Fruit fly (Drosophila melanogaster): ENCODE results near the gene CG6908.

Gene CG6908

dm6 chr3R:11656614-11657216 lies 33.1 kb downstream of the CG6908 start (continued):
- no peak for TF ChIP-seq usp (GFP tag; optimal IDR thresholded peaks at IDR 0.05)

dm6 chr3R:11655873-11656374 lies 33.9 kb downstream of the CG6908 start, which contains the start of gene CG42327:
Gene CG42327, plus strand, starts transcription at chr3R:11656149.
- no peak for TF ChIP-seq CG1832 (GFP tag; optimal IDR thresholded peaks at IDR 0.05)
- TF ChIP-seq CG11723 (GFP tag; optimal IDR thresholded peaks at IDR 0.05): peak; percentile 86
- no peak for TF ChIP-seq zen2 (GFP tag; IDR thresholded peaks at IDR 0.05; ENCODE audit: partially characterized antibody)
- peak; percentile 83 for TF ChIP-seq CG4854 (GFP tag; optimal IDR thresholded peaks at IDR 0.05)
- peak; percentile 86 for TF ChIP-seq MTF-1 (GFP tag; optimal IDR thresholded peaks at IDR 0.05; ENCODE audit: borderline replicate concordance)
- TF ChIP-seq scrt (GFP tag; optimal IDR thresholded peaks at IDR 0.05): peak; percentile 86
- TF ChIP-seq Camta (GFP tag; optimal IDR thresholded peaks at IDR 0.05): peak; percentile 87
- TF ChIP-seq Ets97D (GFP tag; optimal IDR thresholded peaks at IDR 0.05): peak; percentile 45
- peak; percentile 79 for TF ChIP-seq shn (GFP tag; optimal IDR thresholded peaks at IDR 0.05)
- peak; percentile 95 for TF ChIP-seq so (GFP tag; IDR thresholded peaks at IDR 0.05)
- TF ChIP-seq grau (tag; optimal IDR thresholded peaks at IDR 0.05): peak; percentile 91
- peak; percentile 89 for TF ChIP-seq Dek (tag; optimal IDR thresholded peaks at IDR 0.05)
- TF ChIP-seq CG12391 (tag; optimal IDR thresholded peaks at IDR 0.05): peak; percentile 98
- peak; percentile 96 for TF ChIP-seq lab (GFP tag; optimal IDR thresholded peaks at IDR 0.05)
- TF ChIP-seq Gsc (GFP tag; IDR thresholded peaks at IDR 0.05): peak; percentile 67
- TF ChIP-seq CG17186 (GFP tag; optimal IDR thresholded peaks at IDR 0.05): peak; percentile 78
- peak; percentile 86 for TF ChIP-seq her (GFP tag; optimal IDR thresholded peaks at IDR 0.05)
- TF ChIP-seq Mes4 (GFP tag; optimal IDR thresholded peaks at IDR 0.05): peak; percentile 81
- TF ChIP-seq NK7.1 (GFP tag; optimal IDR thresholded peaks at IDR 0.05): peak; percentile 64
- peak; percentile 91 for TF ChIP-seq Atf6 (GFP tag; IDR thresholded peaks at IDR 0.05)
- peak; percentile 93 for TF ChIP-seq lbe (GFP tag; optimal IDR thresholded peaks at IDR 0.05)
- peak; percentile 10 for TF ChIP-seq da (GFP tag; optimal IDR thresholded peaks at IDR 0.05)
- TF ChIP-seq nerfin-2 (GFP tag; IDR thresholded peaks at IDR 0.05; ENCODE audit: partially characterized antibody): peak; percentile 66
- no peak for TF ChIP-seq BEAF-32 (GFP tag; optimal IDR thresholded peaks at IDR 0.05)
- no peak for TF ChIP-seq mld (GFP tag; IDR thresholded peaks at IDR 0.05; ENCODE audit: partially characterized antibody)
- peak; percentile 91 for TF ChIP-seq Vsx1 (GFP tag; optimal IDR thresholded peaks at IDR 0.05)
- TF ChIP-seq MBD-R2 (GFP tag; IDR thresholded peaks at IDR 0.05): peak; percentile 67
- peak; percentile 90 for TF ChIP-seq Rfx (GFP tag; IDR thresholded peaks at IDR 0.05)
- TF ChIP-seq CG17612 (GFP tag; IDR thresholded peaks at IDR 0.05): peak; percentile 78
- TF ChIP-seq CG33557 (GFP tag; optimal IDR thresholded peaks at IDR 0.05): peak; percentile 73
- peak; percentile 64 for TF ChIP-seq sna (GFP tag; IDR thresholded peaks at IDR 0.05; ENCODE audit: partially characterized antibody)
- no peak for TF ChIP-seq Dref (GFP tag; IDR thresholded peaks at IDR 0.05)
- TF ChIP-seq prd (optimal IDR thresholded peaks at IDR 0.05): no peak
- peak; percentile 96 for TF ChIP-seq prd (GFP tag; IDR thresholded peaks at IDR 0.05)
- peak; percentile 77 for TF ChIP-seq pho (GFP tag; optimal IDR thresholded peaks at IDR 0.05)
- peak; percentile 94 for TF ChIP-seq salm (tag; optimal IDR thresholded peaks at IDR 0.05)
- TF ChIP-seq CG4730 (GFP tag; IDR thresholded peaks at IDR 0.05): peak; percentile 93
- TF ChIP-seq Dad (GFP tag; optimal IDR thresholded peaks at IDR 0.05): peak; percentile 79
- TF ChIP-seq CG3726 (GFP tag; IDR thresholded peaks at IDR 0.05): peak; percentile 93
- peak; percentile 93 for TF ChIP-seq HHEX (GFP tag; optimal IDR thresholded peaks at IDR 0.05)
- peak; percentile 90 for TF ChIP-seq Meics (GFP tag; optimal IDR thresholded peaks at IDR 0.05)
- TF ChIP-seq Ets65A (GFP tag): peak; percentile 89
- peak; percentile 66 for TF ChIP-seq Sry-β (GFP tag; optimal IDR thresholded peaks at IDR 0.05)
- no peak for TF ChIP-seq ab (GFP tag; optimal IDR thresholded peaks at IDR 0.05)
- peak; percentile 91 for TF ChIP-seq CG11247 (GFP tag; IDR thresholded peaks at IDR 0.05)
- TF ChIP-seq nau (GFP tag; optimal IDR thresholded peaks at IDR 0.05): peak; percentile 91
- TF ChIP-seq CG7963 (GFP tag; IDR thresholded peaks at IDR 0.05; ENCODE audit: partially characterized antibody): no peak
